Fruit fly (Drosophila melanogaster) S2 (cell line): Measurements from ENCODE around the gene Scgalpha.

ENCODE experiments used
- CG8478 ChIP-seq: fragments of >200 bp; optimal IDR thresholded peaks from 2 replicates; lab custom pipeline; 2018
- CTCF ChIP-seq, 2 experiments: fragments of >200 bp; optimal IDR thresholded peaks; 2 replicates each; lab custom pipeline; 2018

dm6 chr2L:8276880-8277279 lies 26.3 kb upstream of the Scgalpha start:
- no peak for TF ChIP-seq CG8478 (lab: Kevin White, UChicago)
- TF ChIP-seq CTCF (optimal IDR thresholded peaks at IDR 0.05; lab: Kevin White, UChicago), result no peak
